Fruit fly (Drosophila melanogaster): ENCODE results near the gene Trmt61.
A peak's percentile ranks its signal among the peaks of the same experiment; 100 is the strongest.

The Trmt61 gene

dm6 chr3R:26011542-26011941 is 47.8 kb upstream of the Trmt61 start (continued):
- TF ChIP-seq CG13624 (GFP tag; optimal IDR thresholded peaks at IDR 0.05) (no peak), CG30020 (tag; optimal IDR thresholded peaks at IDR 0.05) (no peak), Ets65A (GFP tag) (no peak), Drgx (GFP tag; IDR thresholded peaks at IDR 0.05) (no peak), Ada2b (GFP tag; IDR thresholded peaks at IDR 0.05) (no peak), Dad (GFP tag; optimal IDR thresholded peaks at IDR 0.05) (no peak), CG7745 (tag; optimal IDR thresholded peaks at IDR 0.05) (peak; percentile 73), az2 (GFP tag; optimal IDR thresholded peaks at IDR 0.05) (no peak), bigmax (GFP tag; optimal IDR thresholded peaks at IDR 0.05) (no peak), phol (tag; optimal IDR thresholded peaks at IDR 0.05) (no peak), dmrt11E (tag; optimal IDR thresholded peaks at IDR 0.05) (peak; percentile 66), CG10979 (tag; optimal IDR thresholded peaks at IDR 0.05) (peak; percentile 17), CG10565 (GFP tag; optimal IDR thresholded peaks at IDR 0.05) (no peak), CG12155 (GFP tag; optimal IDR thresholded peaks at IDR 0.05) (no peak), CG2129 (GFP tag; IDR thresholded peaks at IDR 0.05; ENCODE audit: partially characterized antibody) (no peak), CG11247 (GFP tag; IDR thresholded peaks at IDR 0.05) (no peak), Side (GFP tag; optimal IDR thresholded peaks at IDR 0.05) (peak; percentile 15), Poxn (GFP tag; IDR thresholded peaks at IDR 0.05) (no peak), ara (GFP tag; IDR thresholded peaks at IDR 0.05) (no peak), lov (optimal IDR thresholded peaks at IDR 0.05) (no peak), lov (GFP tag; IDR thresholded peaks at IDR 0.05) (0 out of 3 replicates have a peak, but pooled peaks have one; percentile 5), fd96Cb (tag; optimal IDR thresholded peaks at IDR 0.05) (no peak), tio (GFP tag; optimal IDR thresholded peaks at IDR 0.05) (no peak), gt (GFP tag; IDR thresholded peaks at IDR 0.05) (no peak), Hand (GFP tag; optimal IDR thresholded peaks at IDR 0.05) (no peak), CG7963 (GFP tag; IDR thresholded peaks at IDR 0.05; ENCODE audit: partially characterized antibody) (no peak), nom (GFP tag; optimal IDR thresholded peaks at IDR 0.05) (peak; percentile 25), CG2120 (GFP tag; optimal IDR thresholded peaks at IDR 0.05) (no peak), CG11560 (tag; IDR thresholded peaks at IDR 0.05) (no peak), ranshi (GFP tag; IDR thresholded peaks at IDR 0.05) (no peak), aop (GFP tag; IDR thresholded peaks at IDR 0.05) (no peak), Dfd (GFP tag; optimal IDR thresholded peaks at IDR 0.05) (no peak), CG12299 (tag; optimal IDR thresholded peaks at IDR 0.05) (peak; percentile 24), Sox102F (GFP tag; optimal IDR thresholded peaks at IDR 0.05) (no peak), Vsx1 (GFP tag; optimal IDR thresholded peaks at IDR 0.05) (peak; percentile 49), CG4730 (GFP tag; IDR thresholded peaks at IDR 0.05) (no peak), exex (tag; optimal IDR thresholded peaks at IDR 0.05) (no peak), CG13287 (GFP tag; IDR thresholded peaks at IDR 0.05; ENCODE audit: partially characterized antibody) (no peak), CG3726 (GFP tag; IDR thresholded peaks at IDR 0.05) (no peak), wor (GFP tag; IDR thresholded peaks at IDR 0.05) (no peak), odd (GFP tag; optimal IDR thresholded peaks at IDR 0.05) (peak; percentile 64), unpg (GFP tag; optimal IDR thresholded peaks at IDR 0.05) (peak; percentile 36), Hr39 (optimal IDR thresholded peaks at IDR 0.05) (no peak), crp (GFP tag; optimal IDR thresholded peaks at IDR 0.05) (no peak), CG8281 (tag; optimal IDR thresholded peaks at IDR 0.05) (no peak), p53 (GFP tag; optimal IDR thresholded peaks at IDR 0.05) (no peak), rib (GFP tag; IDR thresholded peaks at IDR 0.05) (no peak), CG12391 (tag; optimal IDR thresholded peaks at IDR 0.05) (peak; percentile 19), gfzf (GFP tag; optimal IDR thresholded peaks at IDR 0.05) (no peak), CG12219 (GFP tag; optimal IDR thresholded peaks at IDR 0.05) (peak; percentile 37), Sox100B (GFP tag; optimal IDR thresholded peaks at IDR 0.05) (peak; percentile 47), CG4820 (GFP tag; optimal IDR thresholded peaks at IDR 0.05) (no peak)
